Fruit fly (Drosophila melanogaster) whole organism, prepupa: ENCODE measurements around the gene miple1.

Experiments
- CG10631 ChIP-seq: fragments of 200-800 bp; sonication (Bioruptor generic); optimal IDR thresholded peaks from 2 replicates; lab custom pipeline; 2016; ENCODE audit warnings: missing biosample characterization, missing genetic modification characterization
- CG11762 ChIP-seq: fragments of 200-800 bp; sonication (Bioruptor generic); optimal IDR thresholded peaks from 3 replicates; lab custom pipeline; 2016; ENCODE audit warnings: missing biosample characterization, missing genetic modification characterization; ENCODE audit not compliant: insufficient read depth
- CG11902 ChIP-seq: fragments of 200-800 bp; sonication (Bioruptor generic); optimal IDR thresholded peaks from 3 replicates; lab custom pipeline; 2016; ENCODE audit warnings: missing biosample characterization, missing genetic modification characterization
- CG15336 ChIP-seq: fragments of 200-800 bp; sonication (Bioruptor generic); IDR thresholded peaks from 2 replicates; pipeline ENCODE4 v1.3.6; 2022; ENCODE audit warnings: missing biosample characterization, missing genetic modification characterization
- CG3032 ChIP-seq: fragments of 200-800 bp; optimal IDR thresholded peaks from 2 replicates; lab custom pipeline; 2019; ENCODE audit warnings: missing biosample characterization, mild to moderate bottlenecking, missing genetic modification characterization, moderate library complexity
- CG31627 ChIP-seq: fragments of 200-800 bp; sonication (Bioruptor generic); optimal IDR thresholded peaks from 3 replicates; lab custom pipeline; 2016; ENCODE audit warnings: missing biosample characterization, missing genetic modification characterization
- CG34406 ChIP-seq: fragments of 200-800 bp; sonication (Bioruptor generic); optimal IDR thresholded peaks from 3 replicates; lab custom pipeline; 2016; ENCODE audit warnings: missing biosample characterization, missing genetic modification characterization
- CG4318 ChIP-seq: fragments of 200-800 bp; sonication (Bioruptor generic); optimal IDR thresholded peaks from 3 replicates; lab custom pipeline; 2017; ENCODE audit warnings: missing biosample characterization, mild to moderate bottlenecking, missing genetic modification characterization
- CG6792 ChIP-seq: fragments of 200-800 bp; sonication (Bioruptor generic); optimal IDR thresholded peaks from 3 replicates; lab custom pipeline; 2016; ENCODE audit warnings: missing biosample characterization, missing genetic modification characterization
- CG6808 ChIP-seq: fragments of 200-800 bp; sonication (Bioruptor generic); optimal IDR thresholded peaks from 3 replicates; lab custom pipeline; 2017; ENCODE audit warnings: missing biosample characterization, missing genetic modification characterization, mild to moderate bottlenecking, moderate library complexity, missing genetic modification reagents
- CG6854 ChIP-seq: fragments of 200-800 bp; sonication (Bioruptor generic); optimal IDR thresholded peaks from 2 replicates; lab custom pipeline; 2017; ENCODE audit warnings: missing biosample characterization, mild to moderate bottlenecking, missing genetic modification characterization
- CG7368 ChIP-seq: fragments of 200-800 bp; sonication (Bioruptor generic); optimal IDR thresholded peaks from 3 replicates; lab custom pipeline; 2016; ENCODE audit warnings: missing biosample characterization, missing genetic modification characterization
- CG8319 ChIP-seq: fragments of 200-800 bp; sonication (Bioruptor generic); optimal IDR thresholded peaks from 3 replicates; lab custom pipeline; 2016; ENCODE audit warnings: missing biosample characterization, missing genetic modification characterization
- Eip75B ChIP-seq: fragments of 200-800 bp; sonication (Bioruptor generic); optimal IDR thresholded peaks from 3 replicates; lab custom pipeline; 2016; ENCODE audit warnings: missing biosample characterization, missing genetic modification characterization
- Eip78C ChIP-seq: fragments of 200-800 bp; sonication (Bioruptor generic); peaks from one replicate; lab custom pipeline; 2016; ENCODE audit warnings: missing biosample characterization, missing genetic modification characterization
- Eip93F ChIP-seq: fragments of 200-800 bp; sonication (Bioruptor generic); optimal IDR thresholded peaks from 2 replicates; lab custom pipeline; 2016; ENCODE audit warnings: missing biosample characterization, mild to moderate bottlenecking, missing genetic modification characterization
- Ets21C ChIP-seq: fragments of 200-800 bp; sonication (Bioruptor generic); optimal IDR thresholded peaks from 3 replicates; lab custom pipeline; 2016; ENCODE audit warnings: missing biosample characterization, missing genetic modification characterization
- Hr38 ChIP-seq: sonication (Bioruptor generic); optimal IDR thresholded peaks from 2 replicates; lab custom pipeline; 2016; ENCODE audit warnings: missing biosample characterization, missing genetic modification characterization
- Hr4 ChIP-seq: fragments of 200-800 bp; sonication (Bioruptor generic); optimal IDR thresholded peaks from 3 replicates; lab custom pipeline; 2016; ENCODE audit warnings: missing biosample characterization, missing genetic modification characterization
- Lpt ChIP-seq: fragments of 200-800 bp; sonication (Bioruptor generic); optimal IDR thresholded peaks from 3 replicates; lab custom pipeline; 2016; ENCODE audit warnings: missing biosample characterization, missing genetic modification characterization
- Met ChIP-seq: fragments of 200-800 bp; sonication (Bioruptor generic); optimal IDR thresholded peaks from 3 replicates; lab custom pipeline; 2016; ENCODE audit warnings: missing biosample characterization, missing genetic modification characterization
- Sox14 ChIP-seq: fragments of 200-800 bp; sonication (Bioruptor generic); optimal IDR thresholded peaks from 3 replicates; lab custom pipeline; 2016; ENCODE audit warnings: missing biosample characterization, missing genetic modification characterization
- Sox15 ChIP-seq: fragments of 200-800 bp; sonication (Bioruptor generic); optimal IDR thresholded peaks from 3 replicates; lab custom pipeline; 2016; ENCODE audit warnings: missing biosample characterization, missing genetic modification characterization
- achi ChIP-seq: fragments of 200-800 bp; sonication (Bioruptor generic); optimal IDR thresholded peaks from 3 replicates; lab custom pipeline; 2016; ENCODE audit warnings: missing biosample characterization, missing genetic modification characterization
- acj6 ChIP-seq: fragments of 200-800 bp; sonication (Bioruptor generic); optimal IDR thresholded peaks from 3 replicates; lab custom pipeline; 2016; ENCODE audit warnings: missing biosample characterization, missing genetic modification characterization
- cyc ChIP-seq: fragments of 200-800 bp; sonication (Bioruptor generic); optimal IDR thresholded peaks from 3 replicates; lab custom pipeline; 2016; ENCODE audit warnings: missing biosample characterization, missing genetic modification characterization
- dsx ChIP-seq: fragments of 200-800 bp; optimal IDR thresholded peaks from 3 replicates; lab custom pipeline; 2019; ENCODE audit warnings: missing biosample characterization, mild to moderate bottlenecking, missing genetic modification characterization, moderate library complexity; ENCODE audit not compliant: poor library complexity, severe bottlenecking
- esn ChIP-seq: fragments of 200-800 bp; sonication (Bioruptor generic); optimal IDR thresholded peaks from 2 replicates; lab custom pipeline; 2016; ENCODE audit warnings: missing biosample characterization, mild to moderate bottlenecking, missing genetic modification characterization, moderate library complexity
- fd59A ChIP-seq: fragments of 200-800 bp; sonication (Bioruptor generic); optimal IDR thresholded peaks from 2 replicates; lab custom pipeline; 2017; ENCODE audit warnings: missing biosample characterization, mild to moderate bottlenecking, missing genetic modification characterization, missing genetic modification reagents
- fkh ChIP-seq: fragments of 200-800 bp; sonication (Bioruptor generic); optimal IDR thresholded peaks from 3 replicates; lab custom pipeline; 2017; ENCODE audit warnings: missing biosample characterization, mild to moderate bottlenecking, missing genetic modification characterization, moderate library complexity
- lz ChIP-seq: fragments of 200-800 bp; sonication (Bioruptor generic); optimal IDR thresholded peaks from 3 replicates; lab custom pipeline; 2016; ENCODE audit warnings: missing biosample characterization, missing genetic modification characterization
- salr ChIP-seq, 2 experiments: fragments of 200-800 bp; sonication (Bioruptor generic); optimal IDR thresholded peaks; 3 replicates each; lab custom pipeline; 2016 to 2018; ENCODE audit warnings: missing biosample characterization in 2 of 2, missing genetic modification characterization in 2 of 2, mild to moderate bottlenecking in 1 of 2
- ss ChIP-seq, 2 experiments: fragments of 200-800 bp; sonication (Bioruptor generic); optimal IDR thresholded peaks; 2 replicates in 1 of 2; 3 replicates in 1 of 2; lab custom pipeline; 2017 to 2018; ENCODE audit warnings: mild to moderate bottlenecking in 2 of 2, missing biosample characterization in 2 of 2, missing genetic modification characterization in 2 of 2, moderate library complexity in 1 of 2
- svp ChIP-seq: fragments of 200-800 bp; sonication (Bioruptor generic); peaks from one replicate; lab custom pipeline; 2016; ENCODE audit warnings: missing biosample characterization, missing genetic modification characterization
- vri ChIP-seq: fragments of 200-800 bp; sonication (Bioruptor generic); optimal IDR thresholded peaks from 3 replicates; lab custom pipeline; 2016; ENCODE audit warnings: missing biosample characterization, mild to moderate bottlenecking, missing genetic modification characterization

The miple1 gene

DNA sequence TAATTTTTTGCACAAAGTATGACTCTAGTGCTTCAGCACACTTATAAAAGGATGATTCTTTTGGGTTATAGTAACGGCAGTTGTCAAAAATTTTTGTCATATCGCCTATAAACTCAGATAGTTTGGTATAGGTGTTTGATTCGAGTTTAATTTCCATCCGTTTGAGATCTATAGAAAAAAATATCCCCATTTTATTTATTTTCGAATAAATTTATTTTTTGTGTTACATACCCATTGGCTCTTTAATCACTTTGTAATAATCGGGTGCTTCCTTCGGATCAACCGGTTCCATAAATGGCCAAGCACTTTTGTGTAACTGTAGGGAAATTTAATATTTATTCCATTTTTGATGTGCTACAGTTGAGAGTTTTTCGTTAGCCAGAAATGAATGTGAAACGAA lies 32.8 kb upstream of the miple1 start:
- TF ChIP-seq CG6792 (GFP tag; lab: Kevin White, UChicago) (no peak), Sox14 (no peak), salr (GFP tag; optimal IDR thresholded peaks at IDR 0.05; lab: Kevin White, UChicago) (no peak), Lpt (GFP tag; lab: Kevin White, UChicago) (no peak), Eip75B (GFP tag; lab: Kevin White, UChicago) (no peak), Hr4 (GFP tag; lab: Kevin White, UChicago) (no peak), CG6854 (GFP tag; lab: Kevin White, UChicago) (no peak), CG34406 (GFP tag; lab: Kevin White, UChicago) (no peak), svp (GFP tag; lab: Kevin White, UChicago) (no peak), CG11902 (GFP tag; lab: Kevin White, UChicago) (no peak), CG4318 (GFP tag; lab: Kevin White, UChicago) (no peak), CG3032 (tag; lab: Kevin White, UChicago) (no peak)

dm6 chr3L:246644-247199 lies 20.4 kb upstream of the miple1 start:
- TF ChIP-seq lz (GFP tag; lab: Kevin White, UChicago) (peak; percentile 67), Eip78C (GFP tag; lab: Kevin White, UChicago) (peak; percentile 91), achi (GFP tag; lab: Kevin White, UChicago) (peak; percentile 97), esn (peak; percentile 60), CG3032 (tag; lab: Kevin White, UChicago) (peak; percentile 17), dsx (GFP tag; lab: Kevin White, UChicago) (no peak), CG6854 (GFP tag; lab: Kevin White, UChicago) (peak; percentile 25), fd59A (GFP tag; lab: Kevin White, UChicago) (no peak)

- no peak for TF ChIP-seq ss (GFP tag; optimal IDR thresholded peaks at IDR 0.05; lab: Kevin White, UChicago)
- peak; percentile 79 for TF ChIP-seq fkh
Observed at dm6 chr3L:247482-248225, 19.4 kb upstream of the miple1 start, which contains the start of gene mthl14. TSS of gene mthl14 (plus strand) at chr3L:247491.

dm6 chr3L:248226-248758 lies 18.8 kb upstream of the miple1 start:
- TF ChIP-seq Ets21C (GFP tag; lab: Kevin White, UChicago): no peak
- TF ChIP-seq CG8319 (GFP tag; lab: Kevin White, UChicago): no peak
- TF ChIP-seq acj6 (GFP tag; lab: Kevin White, UChicago): no peak
- TF ChIP-seq Hr38 (GFP tag; lab: Kevin White, UChicago): no peak
- TF ChIP-seq, all 60 proteins: peak for 0

DNA sequence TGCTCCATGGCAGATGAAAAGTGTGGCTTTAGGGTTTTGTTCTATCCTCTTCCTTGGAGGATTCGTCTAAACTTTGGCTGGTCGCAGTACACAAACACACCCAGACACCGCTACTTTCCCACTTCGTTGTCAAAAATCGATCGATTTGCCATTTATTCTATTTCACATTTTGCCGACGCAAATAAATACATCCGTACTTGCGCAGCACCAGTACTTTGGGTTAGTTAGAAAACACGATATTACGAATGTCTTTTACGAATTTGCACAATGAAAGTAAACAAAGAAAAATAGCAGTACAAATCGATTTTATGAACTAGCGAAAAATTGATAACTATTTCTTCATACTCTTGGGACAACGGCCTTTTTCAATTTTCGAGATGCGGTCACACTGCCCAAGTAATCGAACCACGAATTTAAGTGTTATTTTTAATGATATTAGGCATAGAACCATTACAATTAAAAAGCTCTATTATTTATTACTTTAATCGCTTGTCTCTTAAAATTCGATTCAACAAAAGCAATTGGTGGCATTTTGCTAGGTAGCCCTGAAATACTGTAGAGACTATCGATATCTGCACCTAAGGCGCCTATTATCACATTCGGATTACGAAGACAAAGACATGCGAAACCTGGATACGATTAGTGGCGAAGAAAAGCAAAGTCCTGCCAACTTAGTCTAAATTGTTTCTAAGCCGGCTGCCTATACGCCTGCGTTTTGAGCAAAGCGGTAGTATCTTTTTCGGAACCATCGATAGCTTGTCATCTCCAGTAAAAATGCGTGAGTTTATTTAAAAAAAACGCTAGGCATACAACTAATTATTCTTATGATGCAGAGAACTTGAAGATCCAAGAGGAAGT lies 9.3 kb upstream of the miple1 start, which contains the start of the genes DIP2 and wac:
Gene DIP2, minus strand, starts transcription at position 337 of the 858 bp plus-strand sequence.
Gene wac, plus strand, starts transcription at position 559 of the 858 bp plus-strand sequence.
- TF ChIP-seq ss (GFP tag; optimal IDR thresholded peaks at IDR 0.05; lab: Kevin White, UChicago): no peak
- TF ChIP-seq fkh: peak; percentile 68
- TF ChIP-seq CG31627: peak; percentile 80
- TF ChIP-seq CG15336 (GFP tag; lab: Robert Waterston, UW): no peak
- TF ChIP-seq CG8319 (GFP tag; lab: Kevin White, UChicago): peak; percentile 24
- peak; percentile 62 for TF ChIP-seq acj6 (GFP tag; lab: Kevin White, UChicago)
- TF ChIP-seq Eip93F (GFP tag; lab: Kevin White, UChicago): peak; percentile 43
- TF ChIP-seq dsx (GFP tag; lab: Kevin White, UChicago): no peak
- peak; percentile 68 for TF ChIP-seq lz (GFP tag; lab: Kevin White, UChicago)
- TF ChIP-seq Sox14: peak; percentile 97
- TF ChIP-seq CG7368 (GFP tag; lab: Kevin White, UChicago): peak; percentile 60
- no peak for TF ChIP-seq CG6808 (GFP tag; lab: Kevin White, UChicago)
- peak; percentile 64 for TF ChIP-seq cyc (GFP tag; lab: Kevin White, UChicago)
- no peak for TF ChIP-seq Met
- TF ChIP-seq Sox15 (GFP tag; lab: Kevin White, UChicago): peak; percentile 38
- TF ChIP-seq CG11762 (GFP tag; lab: Kevin White, UChicago): peak; percentile 28
- TF ChIP-seq CG3032 (tag; lab: Kevin White, UChicago): peak; percentile 41
- TF ChIP-seq vri: peak; percentile 78
- peak; percentile 72 for TF ChIP-seq CG10631 (GFP tag; lab: Kevin White, UChicago)
- TF ChIP-seq CG11902 (GFP tag; lab: Kevin White, UChicago): peak; percentile 36
- TF ChIP-seq esn: peak; percentile 78
